Fruit fly (Drosophila melanogaster) S2 (cell line): Measurements from ENCODE around the gene CG14961.

Experiments used
- CG8478 ChIP-seq: fragments of >200 bp; optimal IDR thresholded peaks from 2 replicates; lab custom pipeline; 2018
- CTCF ChIP-seq, 2 experiments: fragments of >200 bp; optimal IDR thresholded peaks; 2 replicates each; lab custom pipeline; 2018

Gene CG14961

dm6 chr3L:3369256-3369655 lies 39.4 kb downstream of the CG14961 start, which contains the start of gene Drs:
Gene Drs (plus strand): TSS chr3L:3369556.
- TF ChIP-seq CG8478 (lab: Kevin White, UChicago) (no peak), CTCF (optimal IDR thresholded peaks at IDR 0.05; lab: Kevin White, UChicago) (no peak)

DNA sequence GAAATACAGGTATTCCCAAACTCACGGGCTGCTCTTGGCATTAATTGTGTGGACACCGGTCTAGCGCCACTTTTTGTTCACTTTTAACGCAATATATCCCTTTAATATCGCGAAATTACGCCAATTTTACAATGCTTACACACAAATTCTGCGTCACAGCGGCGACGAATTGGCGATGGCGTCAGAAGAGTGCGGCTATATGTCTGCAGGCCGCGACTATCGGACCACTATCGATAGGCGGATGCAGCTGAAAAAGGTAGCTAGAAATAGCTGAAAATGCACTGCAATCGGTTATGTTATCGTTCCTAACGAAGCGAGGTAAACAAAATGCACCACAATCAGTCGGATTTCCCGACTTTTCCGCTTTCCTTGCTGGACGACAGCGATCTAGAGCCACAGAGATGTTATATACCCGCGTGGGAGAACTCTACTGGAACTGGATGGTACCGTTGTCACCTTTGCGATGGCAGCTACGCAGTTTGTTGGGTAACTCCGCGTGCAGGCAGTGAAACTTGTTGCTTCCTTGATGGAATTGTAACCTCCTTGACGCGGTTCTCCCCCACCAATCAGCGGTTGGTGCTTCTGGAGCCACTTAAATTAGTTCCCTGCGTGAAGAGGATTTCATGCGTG lies 44.2 kb downstream of the CG14961 start, which contains the start of the genes Ythdc1 and CG12010:
Ythdc1 (minus strand) TSS at position 177 of the 630 bp plus-strand sequence.
CG12010 (plus strand) TSS at position 289 of the 630 bp plus-strand sequence.
- TF ChIP-seq CTCF (optimal IDR thresholded peaks at IDR 0.05; lab: Kevin White, UChicago) (peak; percentile 15 to 42), CG8478 (lab: Kevin White, UChicago) (no peak)

DNA sequence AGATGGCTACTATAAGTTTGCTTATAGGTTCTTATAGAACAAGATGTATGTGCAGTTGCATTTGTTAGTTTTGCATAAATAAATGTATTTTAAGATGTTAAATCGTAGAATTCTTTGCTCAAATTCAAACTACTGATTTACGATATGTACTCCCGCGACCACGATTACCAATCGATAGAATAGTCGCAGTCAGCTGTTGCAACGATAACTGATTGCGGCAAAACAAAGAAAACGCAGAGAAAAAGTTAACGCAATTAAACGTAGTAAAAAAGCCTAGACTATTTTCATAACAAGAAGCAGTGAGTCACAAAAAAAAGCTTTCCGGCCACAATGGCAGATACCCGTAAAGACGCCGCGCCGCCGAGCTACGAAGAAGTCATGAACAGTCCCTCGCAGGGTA lies 46.7 kb downstream of the CG14961 start, which contains the start of gene CG12012:
CG12012 (plus strand) TSS at position 207 of the 400 bp plus-strand sequence.
- no peak for TF ChIP-seq CTCF (optimal IDR thresholded peaks at IDR 0.05; lab: Kevin White, UChicago)
- no peak for TF ChIP-seq CG8478 (lab: Kevin White, UChicago)

DNA sequence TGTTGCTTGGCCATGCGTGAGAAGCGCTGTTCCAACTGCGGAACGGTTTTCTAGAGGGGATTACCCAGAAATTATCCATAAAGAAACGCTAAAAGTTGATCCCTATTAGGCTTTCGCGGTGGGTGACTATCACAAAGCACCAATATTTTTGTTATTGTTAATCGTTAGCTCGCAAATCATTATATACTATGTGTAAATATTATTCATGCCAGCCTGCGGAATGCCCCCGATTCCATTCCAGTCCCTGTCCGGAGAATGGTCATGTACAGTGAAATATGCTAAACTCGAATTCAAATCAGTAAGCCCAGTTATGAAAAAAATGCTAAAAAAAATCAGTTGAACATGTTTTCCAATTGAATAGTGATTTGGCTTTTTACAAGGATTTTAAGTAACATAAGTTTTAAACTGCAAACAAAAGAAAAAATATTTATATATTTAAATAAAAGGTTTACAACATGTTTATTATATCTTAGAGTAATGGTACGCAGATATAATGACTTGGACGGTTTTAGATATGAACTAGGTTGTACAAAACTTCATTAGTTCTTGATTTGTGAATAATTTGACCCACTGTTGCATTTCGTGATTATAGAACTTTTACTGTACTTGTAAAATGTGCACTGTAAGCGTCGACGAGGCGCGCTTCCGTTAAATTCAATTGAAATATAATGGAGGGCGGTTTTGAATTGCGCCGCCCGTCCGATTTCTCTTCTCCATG lies 47.5 kb downstream of the CG14961 start:
- TF ChIP-seq CTCF (optimal IDR thresholded peaks at IDR 0.05; lab: Kevin White, UChicago), result no peak
- TF ChIP-seq CG8478 (lab: Kevin White, UChicago), result no peak

DNA sequence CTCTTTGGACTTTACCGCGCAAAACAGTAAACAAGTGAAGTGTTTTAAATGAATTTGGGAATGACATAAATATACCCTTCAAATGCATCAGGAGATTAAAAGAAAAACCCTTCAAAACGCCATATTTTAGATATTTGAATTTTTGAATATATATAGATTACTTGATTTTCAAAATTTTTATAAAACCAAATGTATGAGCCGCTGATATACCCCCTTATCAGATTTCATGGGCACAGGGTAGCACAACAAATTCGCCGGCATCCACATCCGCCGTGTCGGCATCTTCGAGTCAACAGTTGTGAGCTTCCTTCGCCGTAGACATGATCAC lies 48.1 kb downstream of the CG14961 start, which contains the start of gene Ids:
Ids (plus strand) TSS at position 304 of the 328 bp plus-strand sequence.
- TF ChIP-seq CTCF (optimal IDR thresholded peaks at IDR 0.05; lab: Kevin White, UChicago) (no peak), CG8478 (lab: Kevin White, UChicago) (no peak)

DNA sequence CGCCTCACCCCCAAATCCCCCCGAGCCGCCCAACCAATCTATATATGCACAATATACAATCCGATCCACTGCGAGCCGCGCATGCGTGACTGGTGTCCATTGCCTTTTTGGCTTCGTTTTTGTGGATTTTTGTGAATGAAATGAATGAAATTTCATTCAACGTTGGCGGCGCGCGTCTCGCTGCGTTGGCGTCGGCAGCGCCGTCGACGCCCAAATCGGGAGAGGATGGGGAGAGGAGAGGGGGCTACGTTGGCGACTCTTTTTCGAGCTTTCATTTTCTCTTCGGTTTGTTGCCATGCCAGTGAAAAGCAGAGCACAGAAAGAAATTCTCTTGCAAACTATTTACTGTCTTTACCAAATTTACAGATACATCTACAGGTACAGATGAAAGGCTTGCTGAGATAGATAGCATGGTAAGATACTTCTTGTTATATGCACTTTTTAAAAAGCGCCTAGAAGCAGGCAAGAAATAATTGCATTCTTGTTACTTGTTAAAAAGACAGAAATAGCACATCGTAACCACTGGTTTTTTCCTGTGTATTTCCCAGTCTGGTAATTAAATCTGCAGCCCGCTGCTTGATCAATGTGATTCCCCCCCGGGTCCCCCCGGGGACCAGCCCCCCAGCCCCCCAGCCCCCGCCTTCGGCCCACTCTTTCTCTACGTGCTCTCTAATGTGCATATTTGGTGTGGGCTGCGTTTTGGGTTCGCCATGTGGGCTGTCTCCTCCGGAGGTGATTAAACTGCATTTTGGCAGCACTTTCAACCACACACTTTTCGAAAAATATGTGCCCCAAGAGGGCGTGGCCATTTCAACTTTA lies 50.6 kb downstream of the CG14961 start:
- no peak for TF ChIP-seq CTCF (optimal IDR thresholded peaks at IDR 0.05; lab: Kevin White, UChicago)

dm6 chr3L:3381869-3382488 lies 52.1 kb downstream of the CG14961 start:
- TF ChIP-seq CG8478 (lab: Kevin White, UChicago), result no peak

- TF ChIP-seq CTCF (optimal IDR thresholded peaks at IDR 0.05; lab: Kevin White, UChicago) (no peak), CG8478 (lab: Kevin White, UChicago) (no peak)
Measured at dm6 chr3L:3382489-3382879, 52.6 kb downstream of the CG14961 start.
